Worm (Caenorhabditis elegans) whole organism, L2 larva: ENCODE results near the gene C26B2.7.
A peak's percentile ranks its signal among the peaks of the same experiment; 100 is the strongest.

Experiments used
- C34F6.9 ChIP-seq: fragments of 150-350 bp; optimal IDR thresholded peaks from 2 replicates; lab custom pipeline; 2014; ENCODE audit warnings: missing biosample characterization, missing genetic modification characterization
- F13H6.1 ChIP-seq: sonication (generic microtip); optimal IDR thresholded peaks from 2 replicates; lab custom pipeline; 2016; ENCODE audit warnings: missing genetic modification characterization, missing compliant biosample characterization
- R02D3.7 ChIP-seq: fragments of 150-350 bp; optimal IDR thresholded peaks from 2 replicates; lab custom pipeline; 2014; ENCODE audit warnings: missing biosample characterization, missing genetic modification characterization
- alr-1 ChIP-seq: fragments of 150-350 bp; optimal IDR thresholded peaks from 2 replicates; lab custom pipeline; 2014; ENCODE audit warnings: missing biosample characterization, missing genetic modification characterization
- aly-2 ChIP-seq: fragments of 150-350 bp; optimal IDR thresholded peaks from 2 replicates; lab custom pipeline; 2014; ENCODE audit warnings: missing biosample characterization, missing genetic modification characterization
- blmp-1 ChIP-seq: sonication (generic microtip); optimal IDR thresholded peaks from 2 replicates; lab custom pipeline; 2017; ENCODE audit warnings: missing genetic modification characterization, mild to moderate bottlenecking, missing compliant biosample characterization, antibody characterized with exemption, moderate library complexity; ENCODE audit not compliant: insufficient read depth
- crh-2 ChIP-seq: sonication (generic microtip); optimal IDR thresholded peaks from 2 replicates; lab custom pipeline; 2017; ENCODE audit warnings: missing biosample characterization, missing genetic modification characterization
- egl-27 ChIP-seq: sonication (generic microtip); optimal IDR thresholded peaks from 3 replicates; lab custom pipeline; 2017; ENCODE audit warnings: missing biosample characterization, missing genetic modification reagents, missing genetic modification characterization
- fos-1 ChIP-seq: fragments of 150-350 bp; optimal IDR thresholded peaks from 2 replicates; lab custom pipeline; 2014; ENCODE audit warnings: missing biosample characterization, missing genetic modification characterization
- gmeb-1 ChIP-seq: fragments of 150-350 bp; optimal IDR thresholded peaks from 2 replicates; lab custom pipeline; 2014; ENCODE audit warnings: missing biosample characterization, missing genetic modification characterization
- lin-11 ChIP-seq: fragments of 150-350 bp; sonication (generic microtip); optimal IDR thresholded peaks from 2 replicates; lab custom pipeline; 2014; ENCODE audit warnings: missing biosample characterization, missing genetic modification characterization, inconsistent platforms, mixed read lengths
- lin-13 ChIP-seq: fragments of 150-350 bp; optimal IDR thresholded peaks from 2 replicates; lab custom pipeline; 2014; ENCODE audit warnings: missing biosample characterization, missing genetic modification reagents, missing genetic modification characterization
- lsy-2 ChIP-seq, 2 experiments: fragments of 150-350 bp in 1 of 2; sonication (generic microtip) in 1 of 2; optimal IDR thresholded peaks; 2 replicates each; lab custom pipeline; 2014 to 2017; ENCODE audit warnings: missing biosample characterization in 2 of 2, missing genetic modification characterization in 2 of 2
- mab-5 ChIP-seq: fragments of 150-350 bp; optimal IDR thresholded peaks from 2 replicates; lab custom pipeline; 2014; ENCODE audit warnings: missing biosample characterization, missing genetic modification characterization
- mbf-1 ChIP-seq: sonication (generic microtip); optimal IDR thresholded peaks from 2 replicates; lab custom pipeline; 2017; ENCODE audit warnings: missing biosample characterization, missing genetic modification characterization
- mdl-1 ChIP-seq, 2 experiments: fragments of 150-350 bp in 1 of 2; sonication (generic microtip) in 1 of 2; optimal IDR thresholded peaks; 2 replicates each; lab custom pipeline; 2017; ENCODE audit warnings: missing biosample characterization in 2 of 2, missing genetic modification characterization in 2 of 2
- nhr-10 ChIP-seq: sonication (generic microtip); optimal IDR thresholded peaks from 2 replicates; lab custom pipeline; 2017; ENCODE audit warnings: missing biosample characterization, missing genetic modification characterization
- nhr-12 ChIP-seq: fragments of 150-350 bp; optimal IDR thresholded peaks from 2 replicates; lab custom pipeline; 2014; ENCODE audit warnings: missing biosample characterization, missing genetic modification characterization
- nhr-129 ChIP-seq: fragments of 150-350 bp; optimal IDR thresholded peaks from 2 replicates; lab custom pipeline; 2014; ENCODE audit warnings: missing biosample characterization, missing genetic modification characterization
- nhr-21 ChIP-seq: fragments of 150-350 bp; optimal IDR thresholded peaks from 2 replicates; lab custom pipeline; 2014; ENCODE audit warnings: missing biosample characterization, missing genetic modification characterization
- nhr-23 ChIP-seq: fragments of 150-350 bp; optimal IDR thresholded peaks from 2 replicates; lab custom pipeline; 2014; ENCODE audit warnings: missing biosample characterization, missing genetic modification reagents, missing genetic modification characterization
- nhr-237 ChIP-seq: fragments of 150-350 bp; optimal IDR thresholded peaks from 2 replicates; lab custom pipeline; 2014; ENCODE audit warnings: missing biosample characterization, missing genetic modification characterization
- nhr-25 ChIP-seq: fragments of 150-350 bp; sonication (generic microtip); optimal IDR thresholded peaks from 3 replicates; lab custom pipeline; 2014; ENCODE audit warnings: missing biosample characterization, missing genetic modification characterization
- nhr-77 ChIP-seq: fragments of 150-350 bp; optimal IDR thresholded peaks from 2 replicates; lab custom pipeline; 2014; ENCODE audit warnings: missing biosample characterization, missing genetic modification characterization
- sem-4 ChIP-seq: fragments of 150-350 bp; optimal IDR thresholded peaks from 2 replicates; lab custom pipeline; 2014; ENCODE audit warnings: missing biosample characterization, missing genetic modification reagents, missing genetic modification characterization
- skn-1 ChIP-seq: sonication (generic microtip); optimal IDR thresholded peaks from 2 replicates; lab custom pipeline; 2017; ENCODE audit warnings: missing biosample characterization, missing genetic modification characterization
- sma-3 ChIP-seq: sonication (generic microtip); optimal IDR thresholded peaks from 2 replicates; lab custom pipeline; 2016; ENCODE audit warnings: missing genetic modification reagents, missing genetic modification characterization, missing compliant biosample characterization
- sma-9 ChIP-seq, 2 experiments: fragments of 150-350 bp in 1 of 2; sonication (generic microtip) in 1 of 2; optimal IDR thresholded peaks; 2 replicates each; lab custom pipeline; 2014 to 2016; ENCODE audit warnings: missing genetic modification characterization in 2 of 2, mild to moderate bottlenecking in 1 of 2, missing biosample characterization in 1 of 2, missing compliant biosample characterization in 1 of 2, missing genetic modification reagents in 1 of 2, moderate library complexity in 1 of 2
- snpc-4 ChIP-seq: fragments of 150-350 bp; optimal IDR thresholded peaks from 2 replicates; lab custom pipeline; 2014; ENCODE audit warnings: missing biosample characterization, missing genetic modification characterization
- unc-39 ChIP-seq: fragments of 150-350 bp; optimal IDR thresholded peaks from 2 replicates; lab custom pipeline; 2014; ENCODE audit warnings: missing biosample characterization, missing genetic modification characterization
- unc-55 ChIP-seq: fragments of 150-350 bp; sonication (generic microtip); optimal IDR thresholded peaks from 3 replicates; lab custom pipeline; 2014; ENCODE audit warnings: missing biosample characterization, missing genetic modification reagents, missing genetic modification characterization
- ztf-1 ChIP-seq: fragments of 200-800 bp; sonication (Bioruptor generic); conservative IDR thresholded peaks from 2 replicates; pipeline ENCODE4 v1.3.6; 2022; ENCODE audit warnings: missing genetic modification characterization, missing compliant biosample characterization
- ztf-4 ChIP-seq: fragments of 150-350 bp; optimal IDR thresholded peaks from 2 replicates; lab custom pipeline; 2014; ENCODE audit warnings: missing biosample characterization, missing genetic modification characterization

Gene C26B2.7

DNA sequence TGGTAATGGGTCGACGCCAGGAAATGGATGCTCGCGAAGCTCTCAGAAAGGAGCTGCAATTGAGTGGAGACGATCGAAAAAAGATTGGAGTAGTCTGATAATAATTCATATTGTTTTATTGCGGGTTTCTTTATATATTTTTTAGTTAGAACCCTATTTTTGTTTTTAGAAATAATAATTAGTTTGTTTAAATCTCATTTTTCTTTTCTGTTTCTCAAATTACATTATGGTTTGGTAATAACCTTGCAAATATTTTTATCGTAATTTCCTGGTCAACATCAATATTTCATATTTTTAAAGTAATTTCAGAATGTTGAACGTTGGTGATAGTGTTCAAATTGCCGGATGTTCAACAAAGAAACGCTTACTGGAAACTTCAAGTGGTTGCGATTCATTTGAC, 620 bp downstream of the C26B2.7 start, which contains the start of gene elpc-4:
elpc-4 (plus strand) TSS at position 301 of the 400 bp plus-strand sequence.
- TF ChIP-seq snpc-4 (tag; lab: Kevin White, UChicago) (no peak), nhr-12 (no peak), lin-13 (no peak), gmeb-1 (tag; lab: Kevin White, UChicago) (no peak), R02D3.7 (tag; lab: Kevin White, UChicago) (no peak), nhr-237 (no peak), C34F6.9 (no peak), ztf-4 (no peak), nhr-23 (no peak), lin-11 (no peak), skn-1 (tag; lab: Kevin White, UChicago) (no peak), sma-9 (GFP tag; optimal IDR thresholded peaks at IDR 0.05; lab: Kevin White, UChicago) (no peak), sma-9 (tag; optimal IDR thresholded peaks at IDR 0.05; lab: Kevin White, UChicago) (no peak), blmp-1 (tag; lab: Kevin White, UChicago) (no peak), mab-5 (tag; lab: Kevin White, UChicago) (no peak), mbf-1 (tag; lab: Kevin White, UChicago) (no peak), nhr-10 (tag; lab: Kevin White, UChicago) (no peak)

- TF ChIP-seq unc-55 (GFP tag; lab: Kevin White, UChicago) = peak; percentile 51
- peak in 1 of 2 experiments; percentile 34 for TF ChIP-seq lsy-2 (tag; optimal IDR thresholded peaks at IDR 0.05; lab: Kevin White, UChicago)
- TF ChIP-seq nhr-21 (tag; lab: Kevin White, UChicago) = no peak
- peak; percentile 40 for TF ChIP-seq C34F6.9
- TF ChIP-seq, all 48 proteins: peak for 3
These were observed 3.9 kb downstream of the C26B2.7 start, which contains the start of gene dnc-4 for ce11 chrIV:8019772-8020496. Gene dnc-4, minus strand, starts transcription at chrIV:8019808.

- no peak for TF ChIP-seq nhr-77 (tag; lab: Kevin White, UChicago)
- no peak for TF ChIP-seq ztf-4
- no peak for TF ChIP-seq alr-1 (tag; lab: Kevin White, UChicago)
- no peak for TF ChIP-seq nhr-21 (tag; lab: Kevin White, UChicago)
- no peak for TF ChIP-seq blmp-1 (tag; lab: Kevin White, UChicago)
- no peak for TF ChIP-seq crh-2 (tag; lab: Kevin White, UChicago)
- no peak for TF ChIP-seq sem-4 (tag; lab: Kevin White, UChicago)
- TF ChIP-seq nhr-10 (tag; lab: Kevin White, UChicago) = no peak
- TF ChIP-seq ztf-1 (GFP tag; lab: Robert Waterston, UW) = no peak
- no peak for TF ChIP-seq aly-2
- TF ChIP-seq mbf-1 (tag; lab: Kevin White, UChicago) = no peak
These were observed 6.1 kb downstream of the C26B2.7 start, which contains the start of gene C26B2.2 for ce11 chrIV:8022035-8022673. Gene C26B2.2, minus strand, starts transcription at chrIV:8022122.

DNA sequence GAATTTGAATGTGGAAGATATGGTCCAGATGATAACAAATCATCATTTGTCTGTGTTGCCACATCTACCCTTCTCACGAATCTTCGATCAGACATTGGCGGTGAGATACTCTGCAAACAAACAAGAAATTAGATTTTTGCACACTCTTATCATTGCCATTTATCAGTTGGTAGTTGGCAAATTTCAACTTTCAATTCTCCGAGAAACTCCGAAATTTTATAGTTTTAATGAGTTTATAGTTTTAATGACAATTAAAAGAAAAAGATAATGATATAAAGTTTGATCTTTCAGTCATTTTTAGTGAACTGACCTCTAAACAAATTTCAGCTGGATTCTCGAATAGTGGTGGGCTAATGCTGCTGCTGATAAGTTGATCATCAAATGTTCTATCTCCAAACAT, 7.8 kb downstream of the C26B2.7 start:
- peak; percentile 29 for TF ChIP-seq crh-2 (tag; lab: Kevin White, UChicago)
- no peak for TF ChIP-seq nhr-21 (tag; lab: Kevin White, UChicago)
- TF ChIP-seq fos-1 = peak; percentile 58

DNA sequence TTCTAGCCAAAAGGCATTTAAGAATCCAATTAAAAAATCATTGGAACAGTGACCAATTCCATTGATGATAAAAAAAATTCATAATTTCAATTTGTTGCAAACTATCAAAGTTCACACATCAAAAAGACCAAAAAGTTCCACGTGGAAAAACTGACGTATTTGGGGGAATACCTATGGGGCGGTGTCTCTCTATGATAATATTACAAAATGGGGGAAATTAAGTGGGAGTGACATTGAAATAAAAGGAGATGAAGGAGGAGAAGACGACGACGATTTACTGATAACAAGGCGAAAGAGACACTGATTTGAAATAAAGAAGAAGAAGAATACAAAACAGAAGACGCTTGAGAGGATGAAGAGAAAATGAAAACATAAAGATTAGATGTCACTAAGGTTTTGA, 10.3 kb downstream of the C26B2.7 start:
- TF ChIP-seq nhr-25 (peak; percentile 49), nhr-77 (tag; lab: Kevin White, UChicago) (no peak), lsy-2 (tag; optimal IDR thresholded peaks at IDR 0.05; lab: Kevin White, UChicago) (no peak), unc-55 (GFP tag; lab: Kevin White, UChicago) (no peak), F13H6.1 (tag; lab: Kevin White, UChicago) (peak; percentile 20), unc-39 (no peak), nhr-129 (tag; lab: Kevin White, UChicago) (no peak), nhr-21 (tag; lab: Kevin White, UChicago) (peak; percentile 24), sma-9 (GFP tag; optimal IDR thresholded peaks at IDR 0.05; lab: Kevin White, UChicago) (peak; percentile 89), sma-9 (tag; optimal IDR thresholded peaks at IDR 0.05; lab: Kevin White, UChicago) (no peak), egl-27 (tag; lab: Kevin White, UChicago) (peak; percentile 65), gmeb-1 (tag; lab: Kevin White, UChicago) (peak; percentile 1), sma-3 (peak; percentile 41), R02D3.7 (tag; lab: Kevin White, UChicago) (no peak), fos-1 (peak; percentile 56), mdl-1 (tag; optimal IDR thresholded peaks at IDR 0.05; lab: Kevin White, UChicago) (peak in 1 of 2 experiments; percentile 40), crh-2 (tag; lab: Kevin White, UChicago) (peak; percentile 81)
